Fruit fly (Drosophila melanogaster) whole organism, embryonic: ENCODE results near the gene CG12362.

Source experiments
- Abd-B ChIP-seq: fragments of 200-800 bp; sonication (Bioruptor generic); optimal IDR thresholded peaks from 2 replicates; lab custom pipeline; 2018; ENCODE audit warnings: missing biosample characterization, mild to moderate bottlenecking, missing genetic modification characterization, moderate library complexity
- Asciz ChIP-seq: fragments of 200-800 bp; sonication (Bioruptor generic); optimal IDR thresholded peaks from 2 replicates; lab custom pipeline; 2017; ENCODE audit warnings: missing biosample characterization, mild to moderate bottlenecking, missing genetic modification characterization, missing genetic modification reagents
- Atf6 ChIP-seq: fragments of 200-800 bp; sonication (Bioruptor generic); IDR thresholded peaks from 2 replicates; pipeline ENCODE4 v1.3.6; 2022; ENCODE audit warnings: missing biosample characterization, missing genetic modification characterization
- B-H2 ChIP-seq: fragments of 200-800 bp; sonication (Bioruptor generic); optimal IDR thresholded peaks from 2 replicates; lab custom pipeline; 2018; ENCODE audit warnings: missing biosample characterization, mild to moderate bottlenecking, missing genetic modification characterization
- CG10209 ChIP-seq: fragments of 200-800 bp; sonication (Bioruptor generic); optimal IDR thresholded peaks from 3 replicates; lab custom pipeline; 2017; ENCODE audit warnings: missing biosample characterization, mild to moderate bottlenecking, missing genetic modification characterization, missing genetic modification reagents
- CG10959 ChIP-seq: fragments of 200-800 bp; sonication (Bioruptor generic); IDR thresholded peaks from 2 replicates; pipeline ENCODE4 v1.3.6; 2022; ENCODE audit warnings: missing biosample characterization, missing genetic modification characterization
- CG11560 ChIP-seq: fragments of 200-800 bp; sonication (Bioruptor generic); IDR thresholded peaks from 3 replicates; pipeline ENCODE4 v1.3.6; 2022; ENCODE audit warnings: missing biosample characterization, missing genetic modification characterization
- CG1233 ChIP-seq: fragments of 200-800 bp; sonication (Bioruptor generic); optimal IDR thresholded peaks from 4 replicates; lab custom pipeline; 2018; ENCODE audit warnings: missing biosample characterization, mild to moderate bottlenecking, missing genetic modification characterization
- CG13624 ChIP-seq: fragments of 200-800 bp; sonication (Bioruptor generic); optimal IDR thresholded peaks from 2 replicates; lab custom pipeline; 2016; ENCODE audit warnings: missing biosample characterization, missing genetic modification characterization
- CG14014 ChIP-seq: fragments of 200-800 bp; sonication (Bioruptor generic); IDR thresholded peaks from 2 replicates; pipeline ENCODE4 v1.3.6; 2022; ENCODE audit warnings: missing biosample characterization, missing genetic modification characterization
- CG15073 ChIP-seq: fragments of 200-800 bp; sonication (Bioruptor generic); optimal IDR thresholded peaks from 2 replicates; lab custom pipeline; 2016; ENCODE audit warnings: missing biosample characterization, missing genetic modification characterization
- CG15601 ChIP-seq: fragments of 200-800 bp; sonication (Bioruptor generic); optimal IDR thresholded peaks from 3 replicates; lab custom pipeline; 2019; ENCODE audit warnings: missing biosample characterization, mild to moderate bottlenecking, missing genetic modification characterization, moderate library complexity
- CG2202 ChIP-seq: fragments of 200-800 bp; sonication (Bioruptor generic); optimal IDR thresholded peaks from 2 replicates; lab custom pipeline; 2018; ENCODE audit warnings: missing biosample characterization, mild to moderate bottlenecking, missing genetic modification characterization
- CG2678 ChIP-seq: fragments of 200-800 bp; sonication (Bioruptor generic); optimal IDR thresholded peaks from 3 replicates; lab custom pipeline; 2019; ENCODE audit warnings: missing biosample characterization, mild to moderate bottlenecking, missing genetic modification characterization, moderate library complexity
- CG30431 ChIP-seq: fragments of 200-800 bp; sonication (Bioruptor generic); optimal IDR thresholded peaks from 2 replicates; lab custom pipeline; 2017; ENCODE audit warnings: missing biosample characterization, missing genetic modification characterization
- CG3726 ChIP-seq: fragments of 200-800 bp; sonication (Bioruptor generic); IDR thresholded peaks from 3 replicates; pipeline ENCODE4, ENCODE4 v1.3.6; 2022; ENCODE audit warnings: missing biosample characterization, missing genetic modification characterization
- CG4282 ChIP-seq: fragments of 200-800 bp; sonication (Bioruptor generic); optimal IDR thresholded peaks from 2 replicates; lab custom pipeline; 2016; ENCODE audit warnings: missing biosample characterization, missing genetic modification characterization
- CG4360 ChIP-seq: fragments of 200-800 bp; sonication (Bioruptor generic); IDR thresholded peaks from 2 replicates; pipeline ENCODE4 v1.3.6; 2022; ENCODE audit warnings: missing biosample characterization, missing genetic modification characterization
- CG4707 ChIP-seq: fragments of 200-800 bp; sonication (Bioruptor generic); optimal IDR thresholded peaks from 2 replicates; lab custom pipeline; 2018; ENCODE audit warnings: missing biosample characterization, mild to moderate bottlenecking, missing genetic modification characterization, moderate library complexity
- CG8924 ChIP-seq: fragments of 200-800 bp; optimal IDR thresholded peaks from 3 replicates; lab custom pipeline; 2019; ENCODE audit warnings: missing biosample characterization, mild to moderate bottlenecking, missing genetic modification characterization, moderate library complexity
- CG9797 ChIP-seq: fragments of 200-800 bp; sonication (Bioruptor generic); optimal IDR thresholded peaks from 3 replicates; lab custom pipeline; 2018; ENCODE audit warnings: missing biosample characterization, mild to moderate bottlenecking, missing genetic modification characterization
- CkIIα-i1 ChIP-seq: fragments of 200-800 bp; sonication (Bioruptor generic); IDR thresholded peaks from 2 replicates; pipeline ENCODE4 v1.3.6; 2022; ENCODE audit warnings: missing biosample characterization, missing genetic modification characterization
- Dll ChIP-seq: fragments of 200-800 bp; sonication (Bioruptor generic); IDR thresholded peaks from 4 replicates; pipeline ENCODE4 v1.3.6; 2022; ENCODE audit warnings: missing biosample characterization, missing genetic modification characterization; ENCODE audit not compliant: partially characterized antibody
- ERR ChIP-seq: fragments of 200-800 bp; sonication (Bioruptor generic); optimal IDR thresholded peaks from 2 replicates; lab custom pipeline; 2016; ENCODE audit warnings: missing biosample characterization, missing genetic modification characterization
- Fer2 ChIP-seq: fragments of 200-800 bp; sonication (Bioruptor generic); optimal IDR thresholded peaks from 2 replicates; lab custom pipeline; 2018; ENCODE audit warnings: missing biosample characterization, mild to moderate bottlenecking, missing genetic modification characterization, moderate library complexity
- Hmx ChIP-seq: fragments of 200-800 bp; sonication (Bioruptor generic); optimal IDR thresholded peaks from 2 replicates; lab custom pipeline; 2016; ENCODE audit warnings: missing biosample characterization, missing genetic modification characterization
- Hsf ChIP-seq: fragments of 200-800 bp; sonication (Bioruptor generic); optimal IDR thresholded peaks from 3 replicates; lab custom pipeline; 2016; ENCODE audit warnings: missing biosample characterization, missing genetic modification characterization
- Med ChIP-seq: fragments of 200-800 bp; sonication (Bioruptor generic); peaks from one replicate; lab custom pipeline; 2016; ENCODE audit warnings: missing biosample characterization, missing genetic modification characterization, mild to moderate bottlenecking, inconsistent platforms, moderate library complexity
- Mrtf ChIP-seq: fragments of 200-800 bp; sonication (Bioruptor generic); IDR thresholded peaks from 3 replicates; pipeline ENCODE4 v1.3.6; 2022; ENCODE audit warnings: missing biosample characterization, missing genetic modification characterization
- ab ChIP-seq: fragments of 200-800 bp; sonication (Bioruptor generic); optimal IDR thresholded peaks from 2 replicates; lab custom pipeline; 2016; ENCODE audit warnings: missing biosample characterization, missing genetic modification characterization
- ac ChIP-seq: fragments of 200-800 bp; sonication (Bioruptor generic); optimal IDR thresholded peaks from 3 replicates; lab custom pipeline; 2017; ENCODE audit warnings: missing biosample characterization, mild to moderate bottlenecking, missing genetic modification characterization
- ato ChIP-seq: fragments of 200-800 bp; sonication (Bioruptor generic); IDR thresholded peaks from 2 replicates; pipeline ENCODE4 v1.3.6; 2022; ENCODE audit warnings: missing biosample characterization, missing genetic modification characterization; ENCODE audit not compliant: partially characterized antibody
- bbx ChIP-seq: fragments of 200-800 bp; sonication (Bioruptor generic); IDR thresholded peaks from 2 replicates; pipeline ENCODE4 v1.3.6; 2022; ENCODE audit warnings: missing biosample characterization, missing genetic modification characterization; ENCODE audit not compliant: partially characterized antibody
- cato ChIP-seq: fragments of 200-800 bp; sonication (Bioruptor generic); optimal IDR thresholded peaks from 2 replicates; lab custom pipeline; 2016; ENCODE audit warnings: missing biosample characterization, missing genetic modification characterization, borderline replicate concordance
- chn ChIP-seq: fragments of 200-800 bp; sonication (Bioruptor generic); optimal IDR thresholded peaks from 2 replicates; lab custom pipeline; 2016; ENCODE audit warnings: missing biosample characterization, missing genetic modification characterization
- da ChIP-seq: fragments of 200-800 bp; sonication (Bioruptor generic); optimal IDR thresholded peaks from 2 replicates; lab custom pipeline; 2016; ENCODE audit warnings: missing biosample characterization, missing genetic modification characterization
- ems ChIP-seq: fragments of 200-800 bp; sonication (Bioruptor generic); optimal IDR thresholded peaks from 3 replicates; lab custom pipeline; 2016; ENCODE audit warnings: missing biosample characterization, missing genetic modification characterization
- exex ChIP-seq: fragments of 200-800 bp; sonication (Bioruptor generic); optimal IDR thresholded peaks from 4 replicates; lab custom pipeline; 2018; ENCODE audit warnings: missing biosample characterization, mild to moderate bottlenecking, missing genetic modification characterization, moderate library complexity
- grau ChIP-seq: fragments of 200-800 bp; optimal IDR thresholded peaks from 3 replicates; lab custom pipeline; 2019; ENCODE audit warnings: missing biosample characterization, mild to moderate bottlenecking, missing genetic modification characterization, moderate library complexity
- hb ChIP-seq: fragments of 200-800 bp; sonication (Bioruptor generic); IDR thresholded peaks from 3 replicates; pipeline ENCODE4 v1.3.6; 2022; ENCODE audit warnings: missing biosample characterization, missing genetic modification characterization; ENCODE audit not compliant: partially characterized antibody
- hkb ChIP-seq, 2 experiments: fragments of 200-800 bp in 1 of 2; fragments of >200 bp in 1 of 2; sonication (Bioruptor generic) in 1 of 2; IDR thresholded peaks in 1 of 2; optimal IDR thresholded peaks in 1 of 2; 2 replicates each; pipeline versions ENCODE4 v1.3.6 to Lab custom; 2017 to 2022; ENCODE audit warnings: missing biosample characterization in 1 of 2, missing genetic modification characterization in 1 of 2
- hth ChIP-seq: fragments of >200 bp; optimal IDR thresholded peaks from 2 replicates; lab custom pipeline; 2017; ENCODE audit warnings: inconsistent platforms
- jumu ChIP-seq: fragments of 200-800 bp; sonication (Bioruptor generic); optimal IDR thresholded peaks from 3 replicates; lab custom pipeline; 2016; ENCODE audit warnings: missing biosample characterization, missing genetic modification characterization
- maf-S ChIP-seq: fragments of 200-800 bp; sonication (Bioruptor generic); optimal IDR thresholded peaks from 2 replicates; lab custom pipeline; 2016; ENCODE audit warnings: missing biosample characterization, missing genetic modification characterization
- mam ChIP-seq: fragments of 200-800 bp; sonication (Bioruptor generic); optimal IDR thresholded peaks from 3 replicates; lab custom pipeline; 2016; ENCODE audit warnings: missing biosample characterization, missing genetic modification characterization
- peb ChIP-seq: fragments of 200-800 bp; sonication (Bioruptor generic); IDR thresholded peaks from 2 replicates; pipeline ENCODE4 v1.3.6; 2022; ENCODE audit warnings: missing biosample characterization, missing genetic modification characterization
- phol ChIP-seq: fragments of 200-800 bp; sonication (Bioruptor generic); optimal IDR thresholded peaks from 3 replicates; lab custom pipeline; 2018; ENCODE audit warnings: missing biosample characterization, mild to moderate bottlenecking, missing genetic modification characterization, moderate library complexity
- pnt ChIP-seq: fragments of 200-800 bp; sonication (Bioruptor generic); optimal IDR thresholded peaks from 3 replicates; lab custom pipeline; 2016; ENCODE audit warnings: missing biosample characterization, missing genetic modification characterization
- sima ChIP-seq: fragments of 200-800 bp; sonication (Bioruptor generic); optimal IDR thresholded peaks from 2 replicates; lab custom pipeline; 2016; ENCODE audit warnings: missing biosample characterization, missing genetic modification characterization
- stc ChIP-seq: fragments of 200-800 bp; sonication (Bioruptor generic); IDR thresholded peaks from 2 replicates; pipeline ENCODE4 v1.3.6; 2022; ENCODE audit warnings: missing biosample characterization, missing genetic modification characterization
- z ChIP-seq: fragments of 200-800 bp; sonication (Bioruptor generic); IDR thresholded peaks from 3 replicates; pipeline ENCODE4 v1.3.6; 2022; ENCODE audit warnings: missing biosample characterization, missing genetic modification characterization

CG12362 gene

DNA sequence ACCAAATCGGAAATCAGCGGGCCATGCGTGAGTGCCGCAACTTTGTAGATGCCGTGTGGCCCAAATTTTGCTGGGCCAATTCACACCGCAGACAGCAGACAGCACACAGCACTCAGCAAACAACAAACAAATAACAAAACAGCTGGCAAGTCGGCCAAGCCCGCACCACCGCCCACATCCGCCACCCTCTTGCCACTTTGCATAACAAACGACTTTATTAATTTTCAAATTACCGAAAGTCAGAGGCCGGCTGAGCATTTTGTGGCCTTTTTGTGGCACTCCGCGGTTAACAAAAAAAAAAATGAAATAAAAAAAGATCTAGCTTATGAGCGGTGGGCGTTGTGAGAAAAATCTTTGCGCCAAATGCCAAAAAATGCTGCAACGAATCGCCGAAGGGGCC, 37.1 kb downstream of the CG12362 start (continued):
- TF ChIP-seq CG11560 (tag; lab: Robert Waterston, UW) (no peak), grau (tag; lab: Kevin White, UChicago) (no peak), CG10959 (GFP tag; lab: Robert Waterston, UW) (0 out of 2 replicates have a peak, but pooled peaks have one; percentile 23), CG4282 (no peak), exex (no peak), CG2202 (tag; lab: Kevin White, UChicago) (no peak), ERR (no peak), hth (no peak), CG9797 (GFP tag; lab: Kevin White, UChicago) (no peak), ac (GFP tag; lab: Kevin White, UChicago) (no peak), CG15601 (tag; lab: Kevin White, UChicago) (no peak), stc (GFP tag; lab: Robert Waterston, UW) (0 out of 2 replicates have a peak, but pooled peaks have one; percentile 8), Fer2 (no peak), CG4360 (GFP tag; lab: Robert Waterston, UW) (no peak), Hsf (GFP tag; lab: Kevin White, UChicago) (no peak), CkIIα-i1 (GFP tag; lab: Robert Waterston, UW) (no peak), ab (GFP tag; lab: Kevin White, UChicago) (no peak), ato (GFP tag; lab: Robert Waterston, UW) (no peak), chn (GFP tag; lab: Kevin White, UChicago) (no peak), CG15073 (GFP tag; lab: Kevin White, UChicago) (no peak), Dll (GFP tag; lab: Robert Waterston, UW) (no peak), hkb (optimal IDR thresholded peaks at IDR 0.05; lab: Kevin White, UChicago) (no peak), hkb (GFP tag; IDR thresholded peaks at IDR 0.05; lab: Robert Waterston, UW) (0 out of 2 replicates have a peak, but pooled peaks have one; percentile 7), CG1233 (no peak), Med (GFP tag; lab: Kevin White, UChicago) (peak; percentile 6), Mrtf (GFP tag; lab: Robert Waterston, UW) (no peak), jumu (GFP tag; lab: Kevin White, UChicago) (no peak), CG4707 (GFP tag; lab: Kevin White, UChicago) (no peak), CG8924 (tag; lab: Kevin White, UChicago) (no peak), B-H2 (no peak), peb (GFP tag; lab: Robert Waterston, UW) (no peak), maf-S (GFP tag; lab: Kevin White, UChicago) (no peak), da (GFP tag; lab: Kevin White, UChicago) (no peak)

- TF ChIP-seq Hmx (GFP tag; lab: Kevin White, UChicago) (no peak), Asciz (GFP tag; lab: Kevin White, UChicago) (no peak), CG13624 (GFP tag; lab: Kevin White, UChicago) (no peak), hb (GFP tag; lab: Robert Waterston, UW) (no peak), Abd-B (GFP tag; lab: Kevin White, UChicago) (no peak), CG2678 (tag; lab: Kevin White, UChicago) (no peak), pnt (no peak), CG3726 (GFP tag; lab: Robert Waterston, UW) (no peak), Atf6 (GFP tag; lab: Robert Waterston, UW) (no peak), CG14014 (GFP tag; lab: Robert Waterston, UW) (no peak), mam (GFP tag; lab: Kevin White, UChicago) (no peak), CG30431 (GFP tag; lab: Kevin White, UChicago) (no peak), ems (GFP tag; lab: Kevin White, UChicago) (no peak), phol (tag; lab: Kevin White, UChicago) (no peak), sima (no peak), z (GFP tag; lab: Robert Waterston, UW) (no peak), bbx (GFP tag; lab: Robert Waterston, UW) (no peak), cato (GFP tag; lab: Kevin White, UChicago) (no peak), CG10209 (GFP tag; lab: Kevin White, UChicago) (no peak)
Measured at dm6 chr3L:10459076-10459475, 46.5 kb downstream of the CG12362 start.
